Worm (Caenorhabditis elegans) whole organism, L1 larva: ENCODE results near the gene T22F3.2.
A peak's percentile ranks its signal among the peaks of the same experiment; 100 is the strongest.

Source experiments
- C34B4.2 ChIP-seq: sonication (generic microtip); optimal IDR thresholded peaks from 2 replicates; lab custom pipeline; 2017; ENCODE audit warnings: mild to moderate bottlenecking, missing genetic modification characterization, missing compliant biosample characterization
- F16B12.6 ChIP-seq: fragments of 150-350 bp; optimal IDR thresholded peaks from 2 replicates; lab custom pipeline; 2014; ENCODE audit warnings: missing biosample characterization, missing genetic modification characterization
- Y116A8C.19 ChIP-seq: sonication (generic microtip); optimal IDR thresholded peaks from 2 replicates; lab custom pipeline; 2016; ENCODE audit warnings: missing compliant biosample characterization, missing genetic modification characterization, borderline replicate concordance
- aly-2 ChIP-seq: fragments of 150-350 bp; optimal IDR thresholded peaks from 2 replicates; lab custom pipeline; 2014; ENCODE audit warnings: missing biosample characterization, missing genetic modification characterization
- blmp-1 ChIP-seq: fragments of 150-350 bp; optimal IDR thresholded peaks from 2 replicates; lab custom pipeline; 2014; ENCODE audit warnings: missing biosample characterization, missing genetic modification characterization
- ceh-8 ChIP-seq: fragments of 200-800 bp; sonication (Bioruptor generic); optimal IDR thresholded peaks from 2 replicates; lab custom pipeline; 2018; ENCODE audit warnings: mild to moderate bottlenecking, missing genetic modification characterization, moderate library complexity, missing compliant biosample characterization
- ceh-82 ChIP-seq, 3 experiments: fragments of 150-350 bp in 1 of 3; sonication (generic microtip) in 2 of 3; optimal IDR thresholded peaks; 2 replicates each; lab custom pipeline; 2014 to 2017; ENCODE audit warnings: missing biosample characterization in 3 of 3, missing genetic modification characterization in 3 of 3
- ceh-90 ChIP-seq: sonication (generic microtip); optimal IDR thresholded peaks from 2 replicates; lab custom pipeline; 2016; ENCODE audit warnings: missing genetic modification characterization, missing compliant biosample characterization
- dpl-1 ChIP-seq, 3 experiments: fragments of 150-350 bp in 2 of 3; sonication (generic microtip) in 1 of 3; optimal IDR thresholded peaks; 2 replicates each; lab custom pipeline; 2014 to 2017; ENCODE audit warnings: missing biosample characterization in 3 of 3, missing genetic modification characterization in 3 of 3, missing genetic modification reagents in 3 of 3
- dsc-1 ChIP-seq: sonication (generic microtip); optimal IDR thresholded peaks from 2 replicates; lab custom pipeline; 2016; ENCODE audit warnings: mild to moderate bottlenecking, missing genetic modification characterization, missing compliant biosample characterization
- efl-1 ChIP-seq, 4 experiments: fragments of 150-350 bp; optimal IDR thresholded peaks in 3 of 4; peaks in 1 of 4; 1 replicate in 1 of 4; 2 replicates in 3 of 4; lab custom pipeline; 2014; ENCODE audit warnings: missing biosample characterization in 2 of 4, missing genetic modification characterization in 2 of 4, missing genetic modification reagents in 2 of 4
- elt-2 ChIP-seq: sonication (generic microtip); optimal IDR thresholded peaks from 2 replicates; lab custom pipeline; 2016; ENCODE audit warnings: missing genetic modification characterization, mild to moderate bottlenecking, inconsistent platforms, missing compliant biosample characterization, missing genetic modification reagents
- grh-1 ChIP-seq: fragments of 200-800 bp; sonication (Bioruptor generic); IDR thresholded peaks from 2 replicates; pipeline ENCODE4 v1.3.6; 2022; ENCODE audit warnings: missing genetic modification reagents, missing genetic modification characterization, missing compliant biosample characterization
- hlh-17 ChIP-seq: fragments of 200-800 bp; sonication (Bioruptor generic); optimal IDR thresholded peaks from 2 replicates; lab custom pipeline; 2018; ENCODE audit warnings: missing genetic modification characterization, mild to moderate bottlenecking, missing compliant biosample characterization, moderate library complexity, borderline replicate concordance
- irx-1 ChIP-seq: sonication (generic microtip); optimal IDR thresholded peaks from 2 replicates; lab custom pipeline; 2016; ENCODE audit warnings: missing genetic modification characterization, missing compliant biosample characterization
- isw-1 ChIP-seq: fragments of 200-800 bp; sonication (Bioruptor generic); IDR thresholded peaks from 2 replicates; pipeline ENCODE4 v1.3.6; 2022; ENCODE audit warnings: missing genetic modification characterization, missing compliant biosample characterization
- lin-13 ChIP-seq: fragments of 150-350 bp; optimal IDR thresholded peaks from 2 replicates; lab custom pipeline; 2014; ENCODE audit warnings: missing biosample characterization, missing genetic modification reagents, missing genetic modification characterization
- lin-14 ChIP-seq: fragments of 200-800 bp; sonication (Bioruptor generic); optimal IDR thresholded peaks from 2 replicates; lab custom pipeline; 2018; ENCODE audit warnings: mild to moderate bottlenecking, missing genetic modification characterization, moderate library complexity, missing compliant biosample characterization
- lin-15B ChIP-seq: fragments of 150-350 bp; sonication (generic microtip); optimal IDR thresholded peaks from 3 replicates; lab custom pipeline; 2014; ENCODE audit warnings: missing biosample characterization, missing genetic modification characterization
- lin-35 ChIP-seq, 2 experiments: fragments of 150-350 bp; optimal IDR thresholded peaks; 2 replicates each; lab custom pipeline; 2014; ENCODE audit warnings: missing biosample characterization in 2 of 2, missing genetic modification characterization in 2 of 2, missing genetic modification reagents in 2 of 2
- lir-3 ChIP-seq: sonication (generic microtip); optimal IDR thresholded peaks from 2 replicates; lab custom pipeline; 2016; ENCODE audit warnings: mild to moderate bottlenecking, missing genetic modification characterization, moderate library complexity, missing compliant biosample characterization; ENCODE audit not compliant: poor library complexity
- lsy-2 ChIP-seq, 2 experiments: fragments of 150-350 bp; optimal IDR thresholded peaks; 2 replicates each; lab custom pipeline; 2014; ENCODE audit warnings: missing biosample characterization in 2 of 2, missing genetic modification characterization in 2 of 2
- mab-9 ChIP-seq: fragments of 200-800 bp; sonication (Bioruptor generic); IDR thresholded peaks from 2 replicates; pipeline ENCODE4 v1.3.6; 2022; ENCODE audit warnings: missing genetic modification reagents, missing genetic modification characterization, missing compliant biosample characterization
- nhr-20 ChIP-seq: sonication (generic microtip); optimal IDR thresholded peaks from 2 replicates; lab custom pipeline; 2016; ENCODE audit warnings: mild to moderate bottlenecking, missing genetic modification characterization, missing compliant biosample characterization
- nhr-237 ChIP-seq: fragments of 150-350 bp; optimal IDR thresholded peaks from 2 replicates; lab custom pipeline; 2014; ENCODE audit warnings: missing biosample characterization, missing genetic modification characterization
- nhr-47 ChIP-seq: sonication (generic microtip); optimal IDR thresholded peaks from 2 replicates; lab custom pipeline; 2016; ENCODE audit warnings: mild to moderate bottlenecking, missing genetic modification characterization, moderate library complexity, missing compliant biosample characterization
- nhr-71 ChIP-seq: sonication (generic microtip); optimal IDR thresholded peaks from 2 replicates; lab custom pipeline; 2016; ENCODE audit warnings: mild to moderate bottlenecking, missing genetic modification characterization, moderate library complexity, missing compliant biosample characterization
- nhr-77 ChIP-seq: fragments of 150-350 bp; optimal IDR thresholded peaks from 2 replicates; lab custom pipeline; 2014; ENCODE audit warnings: missing biosample characterization, missing genetic modification characterization
- nhr-85 ChIP-seq: sonication (generic microtip); peaks from one replicate; lab custom pipeline; 2016; ENCODE audit warnings: missing genetic modification characterization, inconsistent platforms, missing compliant biosample characterization
- nhr-90 ChIP-seq: sonication (generic microtip); optimal IDR thresholded peaks from 2 replicates; lab custom pipeline; 2016; ENCODE audit warnings: mild to moderate bottlenecking, missing genetic modification characterization, missing compliant biosample characterization; ENCODE audit not compliant: poor library complexity
- pag-3 ChIP-seq: sonication (generic microtip); optimal IDR thresholded peaks from 2 replicates; lab custom pipeline; 2017; ENCODE audit warnings: missing genetic modification characterization, mild to moderate bottlenecking, missing compliant biosample characterization, antibody characterized with exemption, borderline replicate concordance; ENCODE audit not compliant: insufficient read depth
- pax-3 ChIP-seq: fragments of 200-800 bp; sonication (Bioruptor generic); optimal IDR thresholded peaks from 2 replicates; lab custom pipeline; 2018; ENCODE audit warnings: mild to moderate bottlenecking, missing genetic modification characterization, moderate library complexity, missing compliant biosample characterization
- rnt-1 ChIP-seq: sonication (generic microtip); optimal IDR thresholded peaks from 2 replicates; lab custom pipeline; 2016; ENCODE audit warnings: mild to moderate bottlenecking, missing genetic modification characterization, moderate library complexity, missing compliant biosample characterization
- snu-23 ChIP-seq: sonication (generic microtip); optimal IDR thresholded peaks from 2 replicates; lab custom pipeline; 2016; ENCODE audit warnings: missing genetic modification characterization, missing compliant biosample characterization
- sox-4 ChIP-seq: sonication (generic microtip); optimal IDR thresholded peaks from 2 replicates; lab custom pipeline; 2016; ENCODE audit warnings: missing genetic modification characterization, missing compliant biosample characterization
- sptf-1 ChIP-seq: fragments of 150-350 bp; optimal IDR thresholded peaks from 2 replicates; lab custom pipeline; 2014; ENCODE audit warnings: missing biosample characterization, missing genetic modification characterization
- swsn-7 ChIP-seq: sonication (generic microtip); optimal IDR thresholded peaks from 2 replicates; lab custom pipeline; 2016; ENCODE audit warnings: missing genetic modification characterization, missing compliant biosample characterization
- unc-130 ChIP-seq: fragments of 150-350 bp; optimal IDR thresholded peaks from 2 replicates; lab custom pipeline; 2017; ENCODE audit warnings: missing biosample characterization, missing genetic modification characterization, inconsistent platforms
- unc-86 ChIP-seq: sonication (generic microtip); optimal IDR thresholded peaks from 2 replicates; lab custom pipeline; 2016; ENCODE audit warnings: missing genetic modification characterization, missing compliant biosample characterization
- unc-98 ChIP-seq: fragments of 200-800 bp; sonication (Bioruptor generic); IDR thresholded peaks from 2 replicates; pipeline ENCODE4 v1.3.6; 2022; ENCODE audit warnings: missing genetic modification characterization, missing compliant biosample characterization
- vab-15 ChIP-seq: sonication (generic microtip); optimal IDR thresholded peaks from 2 replicates; lab custom pipeline; 2017; ENCODE audit warnings: missing genotype, mild to moderate bottlenecking, missing genetic modification characterization, missing compliant biosample characterization
- xbp-1 ChIP-seq: sonication (generic microtip); optimal IDR thresholded peaks from 2 replicates; lab custom pipeline; 2016; ENCODE audit warnings: missing genetic modification characterization, missing compliant biosample characterization
- zip-4 ChIP-seq: fragments of 200-800 bp; sonication (Bioruptor generic); optimal IDR thresholded peaks from 2 replicates; lab custom pipeline; 2018; ENCODE audit warnings: mild to moderate bottlenecking, missing genetic modification characterization, moderate library complexity, missing compliant biosample characterization
- ztf-11 ChIP-seq, 2 experiments: sonication (generic microtip); optimal IDR thresholded peaks; 2 replicates each; lab custom pipeline; 2016 to 2017; ENCODE audit warnings: missing genetic modification characterization in 2 of 2, missing biosample characterization in 1 of 2, missing compliant biosample characterization in 1 of 2

Gene T22F3.2

DNA sequence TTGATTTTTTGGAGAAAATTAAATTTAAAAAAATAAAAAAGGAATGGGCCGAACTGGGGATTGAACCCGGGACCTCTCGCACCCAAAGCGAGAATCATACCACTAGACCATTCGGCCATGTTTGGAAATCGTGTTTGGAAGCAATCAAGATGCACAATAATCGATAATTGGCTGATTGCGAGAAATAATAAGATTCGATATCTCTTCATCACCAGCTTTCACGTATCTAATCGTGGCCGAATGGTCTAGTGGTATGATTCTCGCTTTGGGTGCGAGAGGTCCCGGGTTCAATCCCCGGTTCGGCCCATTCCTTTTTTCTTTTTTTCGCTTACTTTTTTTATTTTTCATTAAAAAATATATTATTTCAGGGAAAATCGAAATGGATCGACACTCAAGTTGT is 4.4 kb upstream of the T22F3.2 start:
- TF ChIP-seq F16B12.6 (no peak), sox-4 (tag; lab: Kevin White, UChicago) (no peak), nhr-71 (tag; lab: Kevin White, UChicago) (peak; percentile 15), nhr-85 (tag; lab: Kevin White, UChicago) (peak; percentile 36)

DNA sequence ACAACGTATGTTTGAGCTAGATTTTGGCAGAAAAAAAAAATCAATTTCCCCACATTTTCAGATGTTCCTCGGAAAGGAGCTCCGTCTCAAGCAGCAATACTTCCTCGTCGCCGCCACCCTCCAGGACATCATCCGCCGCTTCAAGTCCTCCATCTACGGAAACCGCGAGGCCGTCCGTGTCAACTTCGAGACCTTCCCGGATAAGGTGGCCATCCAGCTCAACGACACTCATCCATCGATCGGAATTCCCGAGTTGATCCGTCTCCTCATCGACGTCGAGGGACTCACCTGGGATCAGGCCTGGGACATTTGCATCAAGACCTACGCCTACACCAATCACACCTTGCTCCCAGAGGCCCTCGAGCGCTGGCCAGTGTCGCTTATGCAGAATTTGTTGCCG is 3.8 kb upstream of the T22F3.2 start:
- TF ChIP-seq unc-98 (GFP tag; lab: Robert Waterston, UW) (no peak), ceh-8 (GFP tag; lab: Kevin White, UChicago) (no peak), ztf-11 (tag; optimal IDR thresholded peaks at IDR 0.05; lab: Kevin White, UChicago) (no peak), C34B4.2 (tag; lab: Kevin White, UChicago) (no peak), aly-2 (no peak), pag-3 (tag; lab: Kevin White, UChicago) (no peak), ceh-82 (tag; optimal IDR thresholded peaks at IDR 0.05; lab: Kevin White, UChicago) (no peak), vab-15 (tag; lab: Kevin White, UChicago) (no peak), lin-13 (GFP tag; lab: Kevin White, UChicago) (no peak), nhr-20 (tag; lab: Kevin White, UChicago) (no peak), mab-9 (GFP tag; lab: Robert Waterston, UW) (no peak), hlh-17 (GFP tag; lab: Kevin White, UChicago) (no peak), pax-3 (tag; lab: Kevin White, UChicago) (no peak), blmp-1 (tag; lab: Kevin White, UChicago) (no peak), lir-3 (no peak), nhr-237 (tag; lab: Kevin White, UChicago) (no peak), swsn-7 (tag; lab: Kevin White, UChicago) (no peak), ceh-90 (no peak)

DNA sequence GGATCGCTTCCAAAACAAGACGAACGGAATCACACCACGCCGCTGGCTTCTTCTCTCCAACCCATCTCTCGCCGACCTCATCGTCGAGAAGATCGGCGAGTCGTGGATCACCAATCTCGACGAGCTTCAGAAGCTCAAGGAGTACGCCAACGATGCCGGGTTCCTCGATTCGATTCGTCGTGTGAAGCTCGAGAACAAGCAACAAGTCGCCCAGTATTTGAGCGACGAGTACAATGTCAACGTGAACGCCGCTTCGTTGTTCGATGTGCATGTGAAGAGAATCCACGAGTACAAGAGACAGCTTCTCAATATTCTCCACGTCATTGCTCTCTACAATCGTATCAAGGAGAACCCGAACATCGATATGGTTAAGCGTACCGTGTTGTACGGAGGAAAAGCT is 2.8 kb upstream of the T22F3.2 start:
- TF ChIP-seq rnt-1 (tag; lab: Kevin White, UChicago) (no peak), unc-130 (tag; lab: Kevin White, UChicago) (no peak), unc-86 (tag; lab: Kevin White, UChicago) (no peak), nhr-77 (tag; lab: Kevin White, UChicago) (no peak), nhr-237 (tag; lab: Kevin White, UChicago) (no peak), isw-1 (GFP tag; lab: Robert Waterston, UW) (no peak), lin-14 (GFP tag; lab: Kevin White, UChicago) (no peak)
- TF ChIP-seq, all 84 proteins: peak for 0

DNA sequence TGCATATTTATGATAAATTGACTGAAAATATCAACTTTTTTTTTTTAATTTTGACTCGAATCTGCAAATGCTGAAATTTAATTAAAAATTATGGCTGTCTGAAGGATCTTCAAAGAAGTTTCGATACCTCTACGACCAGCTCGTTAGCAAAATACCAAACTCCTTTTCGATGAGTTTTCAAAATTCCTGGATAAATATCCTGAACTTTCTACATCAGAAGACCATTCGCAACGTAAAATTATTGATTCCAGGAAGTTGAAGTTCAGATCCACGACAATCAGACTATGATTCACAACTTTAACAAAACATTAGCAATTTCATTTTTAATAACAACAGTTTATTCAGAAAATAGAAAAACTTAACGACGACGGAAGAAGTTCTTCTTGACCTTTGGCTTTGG is 1.4 kb upstream of the T22F3.2 start:
- TF ChIP-seq aly-2 (peak; percentile 3), elt-2 (tag; lab: Kevin White, UChicago) (no peak)

DNA sequence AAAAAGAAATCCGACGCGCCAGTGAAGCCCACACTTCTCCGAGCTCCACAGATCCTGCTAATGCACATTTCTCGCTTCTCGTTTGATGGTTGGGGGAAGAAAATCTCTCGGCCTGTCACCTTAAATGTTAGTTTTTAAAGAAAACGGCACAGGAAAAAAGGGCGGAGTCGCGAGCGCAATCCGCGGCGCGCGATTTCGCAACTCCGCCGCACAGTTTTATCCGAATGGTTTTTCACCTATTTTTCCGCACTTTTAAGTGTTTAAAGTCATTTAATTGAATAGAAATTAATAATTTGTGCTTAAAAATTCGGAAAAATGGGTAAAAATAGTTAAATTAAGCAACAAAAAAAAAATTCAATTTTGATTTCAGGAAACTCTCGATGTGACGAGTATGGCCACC is 1.2 kb downstream of the T22F3.2 start:
- peak; percentile 32 for TF ChIP-seq xbp-1 (tag; lab: Kevin White, UChicago)
- TF ChIP-seq mab-9 (GFP tag; lab: Robert Waterston, UW): no peak
- TF ChIP-seq snu-23 (GFP tag; lab: Kevin White, UChicago): peak; percentile 21
- TF ChIP-seq nhr-90: no peak
- no peak for TF ChIP-seq nhr-47 (tag; lab: Kevin White, UChicago)
- no peak for TF ChIP-seq sptf-1 (tag; lab: Kevin White, UChicago)
- TF ChIP-seq efl-1 (optimal IDR thresholded peaks at IDR 0.05; lab: Kevin White, UChicago): peak in 1 of 2 experiments; percentile 34
- TF ChIP-seq efl-1 (GFP tag; optimal IDR thresholded peaks at IDR 0.05 in 1 of 2; lab: Kevin White, UChicago): peak in 1 of 2 experiments; percentile 88
- TF ChIP-seq lsy-2 (tag; optimal IDR thresholded peaks at IDR 0.05; lab: Kevin White, UChicago): peak; percentile 19 to 38
- peak; percentile 10 to 16 (median 15) for TF ChIP-seq dpl-1 (GFP tag; optimal IDR thresholded peaks at IDR 0.05; lab: Kevin White, UChicago)
- TF ChIP-seq lin-14 (GFP tag; lab: Kevin White, UChicago): peak; percentile 21
- peak; percentile 20 for TF ChIP-seq unc-130 (tag; lab: Kevin White, UChicago)
- peak; percentile 1 for TF ChIP-seq zip-4 (GFP tag; lab: Kevin White, UChicago)
- TF ChIP-seq dsc-1 (tag; lab: Kevin White, UChicago): peak; percentile 6
- peak; percentile 13 to 20 for TF ChIP-seq lin-35 (GFP tag; optimal IDR thresholded peaks at IDR 0.05; lab: Kevin White, UChicago)
- TF ChIP-seq rnt-1 (tag; lab: Kevin White, UChicago): peak; percentile 30
- no peak for TF ChIP-seq grh-1 (GFP tag; lab: Robert Waterston, UW)
- no peak for TF ChIP-seq irx-1
- peak; percentile 47 for TF ChIP-seq swsn-7 (tag; lab: Kevin White, UChicago)
- no peak for TF ChIP-seq Y116A8C.19 (tag; lab: Kevin White, UChicago)
- TF ChIP-seq lin-15B (tag; lab: Kevin White, UChicago): no peak
- peak; percentile 48 for TF ChIP-seq nhr-71 (tag; lab: Kevin White, UChicago)
